Worm (Caenorhabditis elegans): Measurements from ENCODE around the gene Y54G2A.15.

ce11 chrIV:2801004-2801403, 42.8 kb downstream of the Y54G2A.15 start:
- TF ChIP-seq sea-2 (GFP tag; optimal IDR thresholded peaks at IDR 0.05) = no peak
- no peak for TF ChIP-seq nhr-28 (tag; optimal IDR thresholded peaks at IDR 0.05)
- TF ChIP-seq pqm-1 (tag; optimal IDR thresholded peaks at IDR 0.05) = no peak
- TF ChIP-seq mdl-1 (tag; optimal IDR thresholded peaks at IDR 0.05) = no peak
- TF ChIP-seq skn-1 (tag; optimal IDR thresholded peaks at IDR 0.05) = no peak
- no peak for TF ChIP-seq nhr-23 (tag; optimal IDR thresholded peaks at IDR 0.05)
- TF ChIP-seq snpc-4 (tag; optimal IDR thresholded peaks at IDR 0.05) = no peak
- TF ChIP-seq egl-27 (tag; optimal IDR thresholded peaks at IDR 0.05) = no peak
